Worm (Caenorhabditis elegans): ENCODE data around the gene fipr-8.

fipr-8 gene

DNA sequence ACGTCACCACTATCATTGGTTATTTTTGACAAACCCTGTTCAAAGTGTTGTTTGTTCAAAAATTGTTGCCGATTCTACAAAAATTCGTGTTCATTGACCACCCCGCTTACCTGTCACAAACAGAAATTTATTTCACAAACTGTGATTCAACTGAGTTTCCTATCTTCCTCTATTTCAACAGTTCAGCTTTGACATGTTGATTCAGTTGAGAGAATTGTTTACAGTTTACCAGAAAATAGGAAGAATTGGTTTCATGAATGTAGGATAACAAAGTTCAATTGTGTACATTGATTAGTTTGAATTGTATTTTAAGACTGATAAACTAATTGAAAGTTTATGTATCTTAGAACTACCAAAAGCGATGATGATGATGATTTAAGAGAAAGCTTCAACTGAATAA lies 5.9 kb upstream of the fipr-8 start:
- TF ChIP-seq ceh-18 (tag; optimal IDR thresholded peaks at IDR 0.05) (no peak), pha-4 (tag; optimal IDR thresholded peaks at IDR 0.05) (no peak), ref-2 (tag; optimal IDR thresholded peaks at IDR 0.05) (no peak), ets-4 (tag; optimal IDR thresholded peaks at IDR 0.05) (no peak), hlh-15 (tag; optimal IDR thresholded peaks at IDR 0.05) (no peak), Y22D7AL.16 (tag; optimal IDR thresholded peaks at IDR 0.05) (no peak), fax-1 (tag; optimal IDR thresholded peaks at IDR 0.05) (no peak), ttx-3 (tag; optimal IDR thresholded peaks at IDR 0.05) (no peak), pha-2 (tag; optimal IDR thresholded peaks at IDR 0.05) (no peak), tbx-2 (tag; optimal IDR thresholded peaks at IDR 0.05) (no peak), ceh-31 (tag; optimal IDR thresholded peaks at IDR 0.05) (no peak), madf-2 (tag; optimal IDR thresholded peaks at IDR 0.05) (no peak), K09A11.1 (tag; optimal IDR thresholded peaks at IDR 0.05; ENCODE audit: insufficient read depth) (no peak), K02D7.2 (tag; optimal IDR thresholded peaks at IDR 0.05) (no peak), pax-1 (tag; optimal IDR thresholded peaks at IDR 0.05) (no peak), mec-3 (tag; optimal IDR thresholded peaks at IDR 0.05; ENCODE audit: borderline replicate concordance) (no peak), ceh-22 (tag; optimal IDR thresholded peaks at IDR 0.05) (no peak), pros-1 (tag; optimal IDR thresholded peaks at IDR 0.05) (no peak)

DNA sequence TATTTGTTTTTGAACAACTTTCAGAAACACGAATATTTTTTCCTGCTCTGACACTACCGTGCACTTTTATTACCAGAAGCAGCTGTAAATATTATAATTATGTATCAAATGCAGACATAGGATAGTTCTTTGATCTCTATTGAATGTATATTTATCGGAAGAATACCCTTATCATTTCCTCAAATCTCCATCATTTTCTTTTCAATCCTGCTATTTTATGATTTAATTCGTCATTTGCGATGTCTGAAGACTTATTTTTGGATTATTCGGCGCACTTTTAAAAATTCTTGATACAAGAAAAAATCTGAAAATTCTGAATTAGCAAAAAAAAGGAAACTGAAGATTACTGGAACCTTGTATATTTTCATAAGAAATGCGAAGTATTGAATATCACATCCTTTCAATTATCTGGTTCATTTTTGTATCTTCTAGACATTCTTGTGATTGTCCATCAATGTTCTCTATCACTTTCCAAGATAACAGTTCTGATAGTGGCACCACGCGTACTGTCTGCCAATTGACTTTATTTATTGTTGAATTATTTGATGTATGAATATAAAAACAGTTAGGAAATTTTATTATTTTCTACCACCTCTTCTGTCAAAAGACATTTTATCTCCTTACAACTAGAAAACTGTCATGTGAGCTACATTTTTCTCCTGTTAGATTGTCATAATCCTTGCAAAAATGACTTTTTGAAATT lies 4.4 kb upstream of the fipr-8 start:
- TF ChIP-seq sox-4 (tag; optimal IDR thresholded peaks at IDR 0.05) (no peak), elt-2 (tag; optimal IDR thresholded peaks at IDR 0.05) (peak; percentile 76), ceh-6 (GFP tag; optimal IDR thresholded peaks at IDR 0.05) (no peak), fax-1 (tag; optimal IDR thresholded peaks at IDR 0.05) (no peak), pag-3 (tag; optimal IDR thresholded peaks at IDR 0.05; ENCODE audit: borderline replicate concordance) (no peak)

DNA sequence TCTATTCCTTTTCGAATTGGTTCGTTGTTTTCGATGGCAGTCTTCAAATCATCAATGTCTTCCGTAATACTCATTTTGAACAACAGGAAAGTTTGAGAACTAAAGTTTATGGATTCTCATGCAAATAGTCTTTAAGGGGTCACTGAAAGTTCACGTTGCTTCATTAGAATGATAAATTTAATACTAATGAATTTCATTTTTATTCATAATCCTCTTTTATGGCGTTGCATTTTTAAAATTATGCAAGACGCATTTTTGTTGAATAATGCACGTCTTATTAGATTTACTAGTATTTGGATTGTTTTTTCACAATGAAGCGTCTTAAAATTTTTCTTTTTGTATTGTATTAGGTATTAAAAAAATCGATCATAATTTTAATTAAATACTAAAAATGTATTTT lies 3.3 kb upstream of the fipr-8 start, which contains the start of gene C12D8.9:
Gene C12D8.9 (minus strand): TSS at position 101 of the 400 bp plus-strand sequence.
- TF ChIP-seq nfya-1 (tag; optimal IDR thresholded peaks at IDR 0.05), result no peak
- TF ChIP-seq K02D7.2 (tag; optimal IDR thresholded peaks at IDR 0.05), result no peak
- TF ChIP-seq T23F11.4 (GFP tag; optimal IDR thresholded peaks at IDR 0.05), result no peak
- TF ChIP-seq pha-2 (tag; optimal IDR thresholded peaks at IDR 0.05), result no peak
- TF ChIP-seq rnt-1 (tag; optimal IDR thresholded peaks at IDR 0.05), result no peak
- TF ChIP-seq ets-4 (tag; optimal IDR thresholded peaks at IDR 0.05), result no peak
- no peak for TF ChIP-seq unc-42 (tag; optimal IDR thresholded peaks at IDR 0.05)
- no peak for TF ChIP-seq K09A11.1 (tag; optimal IDR thresholded peaks at IDR 0.05; ENCODE audit: insufficient read depth)
- TF ChIP-seq nhr-232 (tag; optimal IDR thresholded peaks at IDR 0.05), result no peak
- no peak for TF ChIP-seq ceh-31 (tag; optimal IDR thresholded peaks at IDR 0.05)
- TF ChIP-seq sdc-2 (tag; optimal IDR thresholded peaks at IDR 0.05), result no peak
- TF ChIP-seq mec-3 (tag; optimal IDR thresholded peaks at IDR 0.05; ENCODE audit: borderline replicate concordance), result no peak
- no peak for TF ChIP-seq C08G9.2 (tag; optimal IDR thresholded peaks at IDR 0.05)
- TF ChIP-seq sox-4 (tag; optimal IDR thresholded peaks at IDR 0.05), result no peak
- TF ChIP-seq pax-1 (tag; optimal IDR thresholded peaks at IDR 0.05), result no peak
- no peak for TF ChIP-seq gmeb-2 (tag; optimal IDR thresholded peaks at IDR 0.05)
- no peak for TF ChIP-seq hlh-8 (tag; optimal IDR thresholded peaks at IDR 0.05)
- no peak for TF ChIP-seq hlh-30 (tag; optimal IDR thresholded peaks at IDR 0.05; ENCODE audit: insufficient read depth)
- no peak for TF ChIP-seq tbx-7 (tag; optimal IDR thresholded peaks at IDR 0.05)
- TF ChIP-seq hlh-15 (tag; optimal IDR thresholded peaks at IDR 0.05), result no peak

DNA sequence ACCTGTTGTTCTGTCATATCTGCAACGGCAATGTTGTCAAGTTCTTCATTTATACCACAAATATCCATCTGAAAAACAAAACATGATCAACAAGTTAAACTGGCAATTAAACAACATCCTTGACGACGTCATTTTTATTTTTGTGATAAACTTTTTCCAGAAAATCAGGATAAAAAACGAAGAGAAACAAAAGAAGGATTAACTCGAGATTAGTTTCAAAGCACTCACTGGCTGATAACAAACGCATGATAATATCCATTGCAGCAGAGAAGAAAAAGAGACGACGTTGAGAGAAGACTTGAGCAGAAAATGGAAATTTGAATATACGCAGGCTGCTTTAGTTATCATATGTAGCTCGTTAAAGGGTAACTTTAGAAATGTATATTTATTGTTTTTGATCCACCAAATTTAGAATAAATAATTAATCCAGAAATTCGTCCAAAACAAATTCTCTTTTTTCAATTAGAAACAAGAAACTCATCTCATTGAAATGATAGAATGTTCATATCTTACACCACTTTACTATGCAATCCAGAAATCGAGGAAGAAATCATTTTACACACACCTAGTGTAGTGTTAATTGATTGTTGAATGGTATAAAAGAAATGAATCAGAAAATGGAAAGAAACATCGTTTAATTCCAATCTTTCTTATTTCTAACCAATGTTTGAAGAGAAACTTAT lies 1.5 kb upstream of the fipr-8 start, which contains the start of the genes C12D8.21 and col-148:
Gene C12D8.21 (minus strand): TSS at position 68 of the 683 bp plus-strand sequence.
Gene col-148 (plus strand): TSS at position 633 of the 683 bp plus-strand sequence.
- TF ChIP-seq pag-3 (tag; optimal IDR thresholded peaks at IDR 0.05; ENCODE audit: borderline replicate concordance) (no peak), ceh-18 (tag; optimal IDR thresholded peaks at IDR 0.05) (no peak), ceh-31 (tag; optimal IDR thresholded peaks at IDR 0.05) (no peak), fkh-10 (GFP tag; optimal IDR thresholded peaks at IDR 0.05) (no peak), ceh-34 (tag; optimal IDR thresholded peaks at IDR 0.05) (no peak), K02D7.2 (tag; optimal IDR thresholded peaks at IDR 0.05) (no peak), hlh-8 (tag; optimal IDR thresholded peaks at IDR 0.05) (no peak), odd-2 (tag; optimal IDR thresholded peaks at IDR 0.05) (no peak), ama-1 (optimal IDR thresholded peaks at IDR 0.05) (no peak), sdc-2 (tag; optimal IDR thresholded peaks at IDR 0.05) (no peak), fkh-6 (tag; optimal IDR thresholded peaks at IDR 0.05) (no peak), unc-3 (GFP tag; conservative IDR thresholded peaks at IDR 0.05) (no peak), unc-3 (tag; optimal IDR thresholded peaks at IDR 0.05) (no peak)
